Fruit fly (Drosophila melanogaster) Kc167 (cell line): Measurements from ENCODE around the gene Sil1.

Experiments
- Myc ChIP-seq: fragments of >200 bp; optimal IDR thresholded peaks from 2 replicates; lab custom pipeline; 2017; ENCODE audit warnings: missing external identifiers
- psq ChIP-seq: fragments of >200 bp; optimal IDR thresholded peaks from 2 replicates; lab custom pipeline; 2017; ENCODE audit warnings: missing external identifiers

DNA sequence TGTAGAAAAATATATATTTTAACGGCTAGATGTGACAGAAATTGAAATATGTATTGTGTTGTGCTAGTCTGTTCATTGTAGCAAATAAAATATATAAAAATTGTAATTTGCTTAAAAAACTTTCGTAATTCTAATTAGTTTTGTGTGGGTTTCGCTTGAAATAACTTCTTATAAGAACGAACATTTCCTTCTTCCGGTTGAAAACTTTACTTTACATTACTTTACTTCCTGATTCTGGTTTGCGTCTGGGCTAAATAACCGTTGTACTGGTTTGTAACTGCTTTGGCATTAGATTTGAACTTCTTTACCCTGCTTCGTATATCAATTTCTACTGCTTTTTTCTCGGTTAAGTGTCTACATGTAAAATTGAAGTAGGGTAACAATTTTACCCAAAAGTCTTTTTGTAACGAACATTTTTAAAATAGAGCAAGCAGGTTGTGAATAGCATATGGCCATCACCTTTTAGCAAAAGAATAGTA lies 41.6 kb downstream of the Sil1 start, which contains the start of gene lobo:
- TF ChIP-seq psq (no peak), Myc (lab: Kevin White, UChicago) (no peak)
